Fruit fly (Drosophila melanogaster) S2 (cell line): Measurements from ENCODE around the gene VhaAC39-2.

Experiments
- CG8478 ChIP-seq: fragments of >200 bp; optimal IDR thresholded peaks from 2 replicates; lab custom pipeline; 2018
- CTCF ChIP-seq, 2 experiments: fragments of >200 bp; optimal IDR thresholded peaks; 2 replicates each; lab custom pipeline; 2018

DNA sequence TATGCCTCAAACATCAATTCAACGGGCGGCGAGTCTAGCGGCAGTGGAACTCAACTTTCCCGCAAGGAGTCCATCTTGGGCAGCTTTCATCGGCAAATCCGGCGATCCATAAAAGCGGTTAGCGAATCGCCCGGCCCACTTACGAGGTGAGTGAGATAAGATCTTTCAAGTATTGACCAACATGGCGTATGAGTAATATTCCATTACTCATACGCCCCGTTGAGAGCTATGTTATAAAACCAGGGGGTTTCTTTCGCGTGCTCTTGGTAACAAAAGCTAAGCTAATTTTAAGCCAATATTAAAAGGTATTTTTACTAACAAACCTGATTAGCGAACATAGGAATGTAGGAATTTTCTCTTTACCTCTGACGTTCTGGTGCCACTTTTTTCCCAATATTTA lies 11.2 kb upstream of the VhaAC39-2 start:
- TF ChIP-seq CTCF (optimal IDR thresholded peaks at IDR 0.05; lab: Kevin White, UChicago) (no peak), CG8478 (lab: Kevin White, UChicago) (no peak)
